Fruit fly (Drosophila melanogaster) whole organism, adult: ENCODE results near the gene CG8112.

ENCODE experiments used
- CG11617 ChIP-seq: fragments of 200-800 bp; sonication (Bioruptor generic); optimal IDR thresholded peaks from 2 replicates; lab custom pipeline; 2017; ENCODE audit warnings: mild to moderate bottlenecking, missing biosample characterization, missing genetic modification reagents, missing genetic modification characterization
- CG12768 ChIP-seq: fragments of 200-800 bp; sonication (Bioruptor generic); optimal IDR thresholded peaks from 2 replicates; lab custom pipeline; 2017; ENCODE audit warnings: missing biosample characterization, missing genetic modification characterization, mild to moderate bottlenecking, moderate library complexity, missing genetic modification reagents
- CG14711 ChIP-seq: fragments of 200-800 bp; sonication (Bioruptor generic); optimal IDR thresholded peaks from 2 replicates; lab custom pipeline; 2018; ENCODE audit warnings: missing biosample characterization, mild to moderate bottlenecking, missing genetic modification characterization, moderate library complexity
- CG1620 ChIP-seq: fragments of 200-800 bp; sonication (Bioruptor generic); optimal IDR thresholded peaks from 2 replicates; lab custom pipeline; 2016; ENCODE audit warnings: missing biosample characterization, missing genetic modification characterization
- CG33017 ChIP-seq: fragments of 200-800 bp; sonication (Bioruptor generic); optimal IDR thresholded peaks from 2 replicates; lab custom pipeline; 2018; ENCODE audit warnings: missing biosample characterization, mild to moderate bottlenecking, missing genetic modification characterization, moderate library complexity
- CG5204 ChIP-seq: fragments of 200-800 bp; sonication (Bioruptor generic); optimal IDR thresholded peaks from 2 replicates; lab custom pipeline; 2016; ENCODE audit warnings: missing biosample characterization, missing genetic modification characterization
- CG7045 ChIP-seq: fragments of 200-800 bp; sonication (Bioruptor generic); optimal IDR thresholded peaks from 2 replicates; lab custom pipeline; 2017; ENCODE audit warnings: missing biosample characterization, mild to moderate bottlenecking, missing genetic modification characterization
- CG7101 ChIP-seq: fragments of 200-800 bp; sonication (Bioruptor generic); optimal IDR thresholded peaks from 2 replicates; lab custom pipeline; 2018; ENCODE audit warnings: missing biosample characterization, mild to moderate bottlenecking, missing genetic modification characterization, moderate library complexity
- Clk ChIP-seq: fragments of 200-800 bp; sonication (Bioruptor generic); optimal IDR thresholded peaks from 2 replicates; lab custom pipeline; 2017; ENCODE audit warnings: missing biosample characterization, missing genetic modification characterization
- Crg-1 ChIP-seq: fragments of 200-800 bp; sonication (Bioruptor generic); optimal IDR thresholded peaks from 2 replicates; lab custom pipeline; 2016; ENCODE audit warnings: missing biosample characterization, missing genetic modification characterization
- Hr96 ChIP-seq: fragments of 200-800 bp; sonication (Bioruptor generic); optimal IDR thresholded peaks from 2 replicates; lab custom pipeline; 2016; ENCODE audit warnings: missing biosample characterization, missing genetic modification characterization
- Mnt ChIP-seq: fragments of 200-800 bp; sonication (Bioruptor generic); optimal IDR thresholded peaks from 2 replicates; lab custom pipeline; 2016; ENCODE audit warnings: missing biosample characterization, mild to moderate bottlenecking, missing genetic modification characterization
- bab1 ChIP-seq: fragments of 200-800 bp; sonication (Bioruptor generic); optimal IDR thresholded peaks from 3 replicates; lab custom pipeline; 2019; ENCODE audit warnings: missing biosample characterization, mild to moderate bottlenecking, missing genetic modification characterization, moderate library complexity
- cic ChIP-seq: fragments of 200-800 bp; sonication (Bioruptor generic); optimal IDR thresholded peaks from 2 replicates; lab custom pipeline; 2017; ENCODE audit warnings: missing biosample characterization, mild to moderate bottlenecking, missing genetic modification characterization, moderate library complexity
- cnc ChIP-seq, 2 experiments: fragments of >200 bp; optimal IDR thresholded peaks; 2 replicates each; lab custom pipeline; 2017
- kay ChIP-seq: fragments of 200-800 bp; sonication (Bioruptor generic); peaks from one replicate; lab custom pipeline; 2016; ENCODE audit warnings: missing biosample characterization, missing genetic modification characterization, borderline replicate concordance
- ovo ChIP-seq: fragments of 200-800 bp; sonication (Bioruptor generic); optimal IDR thresholded peaks from 2 replicates; lab custom pipeline; 2016; ENCODE audit warnings: missing biosample characterization, missing genetic modification characterization
- pad ChIP-seq: fragments of 200-800 bp; sonication (Bioruptor generic); optimal IDR thresholded peaks from 3 replicates; lab custom pipeline; 2017; ENCODE audit warnings: missing biosample characterization, missing genetic modification characterization, mild to moderate bottlenecking, moderate library complexity, missing genetic modification reagents
- tj ChIP-seq: fragments of 200-800 bp; sonication (Bioruptor generic); optimal IDR thresholded peaks from 3 replicates; lab custom pipeline; 2017; ENCODE audit warnings: missing biosample characterization, mild to moderate bottlenecking, missing genetic modification characterization, moderate library complexity
- toe ChIP-seq: fragments of 200-800 bp; sonication (Bioruptor generic); optimal IDR thresholded peaks from 2 replicates; lab custom pipeline; 2016; ENCODE audit warnings: missing biosample characterization, missing genetic modification characterization

Gene CG8112

dm6 chr3R:8739161-8739783, 26.5 kb downstream of the CG8112 start:
- TF ChIP-seq cic (GFP tag; lab: Kevin White, UChicago) (no peak), tj (GFP tag; lab: Kevin White, UChicago) (no peak)

dm6 chr3R:8740118-8740517, 27.4 kb downstream of the CG8112 start:
- TF ChIP-seq CG5204 (GFP tag; lab: Kevin White, UChicago) (no peak), CG1620 (GFP tag; lab: Kevin White, UChicago) (no peak), ovo (GFP tag; lab: Kevin White, UChicago) (no peak), kay (GFP tag; lab: Kevin White, UChicago) (peak; percentile 55), tj (GFP tag; lab: Kevin White, UChicago) (no peak), cnc (optimal IDR thresholded peaks at IDR 0.05; lab: Kevin White, UChicago) (no peak), Crg-1 (GFP tag; lab: Kevin White, UChicago) (no peak), CG14711 (tag; lab: Kevin White, UChicago) (no peak)

dm6 chr3R:8741248-8741647, 28.5 kb downstream of the CG8112 start:
- TF ChIP-seq Crg-1 (GFP tag; lab: Kevin White, UChicago) (no peak), kay (GFP tag; lab: Kevin White, UChicago) (no peak), pad (no peak), cic (GFP tag; lab: Kevin White, UChicago) (no peak), CG12768 (no peak), Clk (GFP tag; lab: Kevin White, UChicago) (no peak), cnc (optimal IDR thresholded peaks at IDR 0.05; lab: Kevin White, UChicago) (no peak), CG11617 (GFP tag; lab: Kevin White, UChicago) (no peak), toe (no peak)

dm6 chr3R:8741941-8742340, 29.2 kb downstream of the CG8112 start:
- TF ChIP-seq toe (no peak), tj (GFP tag; lab: Kevin White, UChicago) (no peak), cic (GFP tag; lab: Kevin White, UChicago) (no peak), CG12768 (no peak), Mnt (GFP tag; lab: Kevin White, UChicago) (no peak), Clk (GFP tag; lab: Kevin White, UChicago) (no peak), ovo (GFP tag; lab: Kevin White, UChicago) (no peak), pad (no peak), Crg-1 (GFP tag; lab: Kevin White, UChicago) (no peak), CG7045 (no peak), CG7101 (no peak), CG14711 (tag; lab: Kevin White, UChicago) (no peak), kay (GFP tag; lab: Kevin White, UChicago) (no peak), CG1620 (GFP tag; lab: Kevin White, UChicago) (no peak)

dm6 chr3R:8742661-8743060, 29.9 kb downstream of the CG8112 start:
- TF ChIP-seq CG1620 (GFP tag; lab: Kevin White, UChicago) = no peak
- no peak for TF ChIP-seq Crg-1 (GFP tag; lab: Kevin White, UChicago)
- no peak for TF ChIP-seq CG33017 (tag; lab: Kevin White, UChicago)
- no peak for TF ChIP-seq Mnt (GFP tag; lab: Kevin White, UChicago)
- no peak for TF ChIP-seq CG12768
- no peak for TF ChIP-seq ovo (GFP tag; lab: Kevin White, UChicago)
- TF ChIP-seq kay (GFP tag; lab: Kevin White, UChicago) = no peak
- TF ChIP-seq bab1 (GFP tag; lab: Kevin White, UChicago) = no peak
- TF ChIP-seq Hr96 (GFP tag; lab: Kevin White, UChicago) = no peak
- TF ChIP-seq cnc (optimal IDR thresholded peaks at IDR 0.05; lab: Kevin White, UChicago) = no peak
- no peak for TF ChIP-seq pad
- TF ChIP-seq CG7101 = no peak
- TF ChIP-seq tj (GFP tag; lab: Kevin White, UChicago) = no peak
- no peak for TF ChIP-seq CG5204 (GFP tag; lab: Kevin White, UChicago)
- no peak for TF ChIP-seq cic (GFP tag; lab: Kevin White, UChicago)
- TF ChIP-seq CG7045 = no peak
- TF ChIP-seq CG11617 (GFP tag; lab: Kevin White, UChicago) = no peak
- no peak for TF ChIP-seq toe

- TF ChIP-seq bab1 (GFP tag; lab: Kevin White, UChicago) (peak; percentile 66), Mnt (GFP tag; lab: Kevin White, UChicago) (peak; percentile 3), CG7101 (peak; percentile 22), kay (GFP tag; lab: Kevin White, UChicago) (no peak), CG12768 (peak; percentile 22), Crg-1 (GFP tag; lab: Kevin White, UChicago) (no peak), Hr96 (GFP tag; lab: Kevin White, UChicago) (peak; percentile 20)
These were observed 31.5 kb downstream of the CG8112 start for dm6 chr3R:8744198-8744597.

- TF ChIP-seq cic (GFP tag; lab: Kevin White, UChicago) (no peak), CG7101 (peak; percentile 34), bab1 (GFP tag; lab: Kevin White, UChicago) (peak; percentile 73), cnc (optimal IDR thresholded peaks at IDR 0.05; lab: Kevin White, UChicago) (no peak), CG33017 (tag; lab: Kevin White, UChicago) (peak; percentile 63), CG12768 (no peak), Hr96 (GFP tag; lab: Kevin White, UChicago) (no peak), kay (GFP tag; lab: Kevin White, UChicago) (no peak), ovo (GFP tag; lab: Kevin White, UChicago) (peak; percentile 47), tj (GFP tag; lab: Kevin White, UChicago) (no peak), CG14711 (tag; lab: Kevin White, UChicago) (peak; percentile 54), CG11617 (GFP tag; lab: Kevin White, UChicago) (no peak), CG5204 (GFP tag; lab: Kevin White, UChicago) (peak; percentile 38), toe (no peak)
These were observed 33.6 kb downstream of the CG8112 start for dm6 chr3R:8746354-8746753.
